Worm (Caenorhabditis elegans) whole organism, midembryonic: Measurements from ENCODE around the gene str-230.

Experiments
- klf-2 ChIP-seq: fragments of 200-800 bp; sonication (Bioruptor generic); conservative IDR thresholded peaks from 2 replicates; pipeline ENCODE4 v1.3.6; 2022; ENCODE audit warnings: missing genetic modification reagents, missing genetic modification characterization, missing compliant biosample characterization
- ref-1 ChIP-seq: fragments of 200-800 bp; sonication (Bioruptor generic); conservative IDR thresholded peaks from 2 replicates; pipeline ENCODE4 v1.3.6; 2022; ENCODE audit warnings: missing genetic modification reagents, missing genetic modification characterization, missing compliant biosample characterization

DNA sequence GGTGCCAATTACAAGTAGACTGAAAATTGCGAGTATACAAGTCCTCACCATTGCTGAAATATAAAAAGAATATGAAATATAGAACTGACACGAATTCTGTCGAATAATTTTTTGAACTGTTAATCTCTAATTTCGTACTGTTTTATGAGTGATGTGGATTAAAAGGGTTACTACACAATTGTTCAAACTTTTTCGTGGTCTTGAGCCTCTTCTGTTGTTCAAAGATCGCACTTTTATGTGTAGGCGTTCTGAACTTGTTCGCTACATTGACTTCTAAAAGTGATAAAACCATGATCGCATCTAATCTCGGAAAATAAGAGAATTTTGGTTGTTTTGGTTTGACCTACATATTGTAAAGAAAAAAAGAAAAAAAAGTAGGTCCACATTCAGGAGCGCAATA, 37.4 kb upstream of the str-230 start, which contains the start of gene K02E11.4:
- TF ChIP-seq klf-2 (GFP tag; lab: Robert Waterston, UW) (no peak), ref-1 (GFP tag; lab: Robert Waterston, UW) (no peak)
